Worm (Caenorhabditis elegans): ENCODE measurements around the gene hpo-40.

hpo-40 gene

DNA sequence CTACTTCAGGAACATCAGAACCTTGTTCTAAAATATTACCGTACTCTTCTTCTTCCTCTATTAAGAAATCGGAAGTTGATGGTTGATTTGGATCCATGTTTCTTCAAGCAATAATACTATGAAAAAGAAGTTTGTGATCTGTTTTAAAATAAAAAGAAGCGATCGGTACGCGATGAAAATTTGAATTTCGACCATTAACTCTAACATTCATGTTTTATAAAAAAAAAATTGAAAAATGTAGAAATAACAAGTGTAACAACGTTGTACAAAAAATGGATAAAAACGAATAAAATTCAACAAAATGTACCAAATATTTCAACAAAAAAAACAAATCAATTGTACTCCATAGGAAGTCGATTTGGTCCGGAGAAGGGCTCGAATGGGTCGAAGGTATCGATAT, 2.5 kb upstream of the hpo-40 start, which contains the start of gene tftc-3:
Gene tftc-3 (minus strand): TSS at position 101 of the 400 bp plus-strand sequence.
- TF ChIP-seq attf-3 (GFP tag; conservative IDR thresholded peaks at IDR 0.05) = no peak
- TF ChIP-seq T07F8.4 (tag; optimal IDR thresholded peaks at IDR 0.05) = no peak
- TF ChIP-seq lir-1 (GFP tag; conservative IDR thresholded peaks at IDR 0.05) = no peak

DNA sequence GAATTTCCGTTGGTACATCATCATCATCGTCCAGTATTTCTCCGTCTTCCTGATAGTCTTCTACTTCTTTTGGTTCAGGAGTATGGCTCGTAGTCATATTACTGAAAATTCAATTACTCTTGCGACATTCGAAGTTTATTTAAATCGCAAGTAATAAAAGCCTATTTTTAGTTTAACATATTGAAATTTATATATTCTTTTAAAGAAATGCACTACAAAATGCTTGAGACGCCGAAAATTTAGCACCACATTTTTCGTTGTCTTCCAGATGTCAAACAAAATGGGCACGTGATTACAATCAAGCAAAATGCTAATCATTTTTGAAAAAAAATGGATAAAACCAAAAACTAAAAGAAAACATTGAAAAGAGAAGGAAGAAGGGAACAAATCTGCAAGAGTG, 700 bp upstream of the hpo-40 start, which contains the start of gene zhit-3:
Gene zhit-3 (minus strand): TSS at position 101 of the 400 bp plus-strand sequence.
- no peak for TF ChIP-seq bed-2 (GFP tag; IDR thresholded peaks at IDR 0.05)
- no peak for TF ChIP-seq hmg-20 (GFP tag; IDR thresholded peaks at IDR 0.05)
- no peak for TF ChIP-seq repo-1 (tag; optimal IDR thresholded peaks at IDR 0.05)
- no peak for TF ChIP-seq let-607 (tag; optimal IDR thresholded peaks at IDR 0.05)
- TF ChIP-seq madf-10 (tag; optimal IDR thresholded peaks at IDR 0.05) = no peak
- no peak for TF ChIP-seq ztf-18 (tag; optimal IDR thresholded peaks at IDR 0.05)
- no peak for TF ChIP-seq snpc-1.1 (tag; optimal IDR thresholded peaks at IDR 0.05; ENCODE audit: insufficient read depth)
- TF ChIP-seq B0019.2 (GFP tag; conservative IDR thresholded peaks at IDR 0.05) = no peak
- TF ChIP-seq aptf-2 (GFP tag; conservative IDR thresholded peaks at IDR 0.05) = no peak
- no peak for TF ChIP-seq B0336.3 (GFP tag; IDR thresholded peaks at IDR 0.05)
- TF ChIP-seq lin-40 (tag; optimal IDR thresholded peaks at IDR 0.05) = no peak
- no peak for TF ChIP-seq hlh-26 (GFP tag; conservative IDR thresholded peaks at IDR 0.05)
- no peak for TF ChIP-seq lag-1 (GFP tag; IDR thresholded peaks at IDR 0.05)
- no peak for TF ChIP-seq ztf-3 (GFP tag; optimal IDR thresholded peaks at IDR 0.05)
- TF ChIP-seq Y56A3A.18 (GFP tag; IDR thresholded peaks at IDR 0.05) = no peak
- TF ChIP-seq tbp1 (GFP tag; optimal IDR thresholded peaks at IDR 0.05) = no peak
- no peak for TF ChIP-seq T07F8.4 (tag; optimal IDR thresholded peaks at IDR 0.05)

ce11 chrV:10216724-10217123, 4.0 kb downstream of the hpo-40 start, which contains the start of gene ZK856.14:
Gene ZK856.14 (plus strand): TSS chrV:10217024.
- TF ChIP-seq B0261.1 (tag; optimal IDR thresholded peaks at IDR 0.05) (no peak), mel-28 (tag; optimal IDR thresholded peaks at IDR 0.05; ENCODE audit: borderline replicate concordance) (no peak), snpc-1.1 (tag; optimal IDR thresholded peaks at IDR 0.05; ENCODE audit: insufficient read depth) (no peak), ekl-4 (GFP tag; IDR thresholded peaks at IDR 0.05) (no peak), F55B11.4 (tag; optimal IDR thresholded peaks at IDR 0.05; ENCODE audit: borderline replicate concordance, insufficient read depth) (no peak), ztf-25 (GFP tag; IDR thresholded peaks at IDR 0.05) (no peak), mes-4 (tag; optimal IDR thresholded peaks at IDR 0.05) (no peak), attf-6 (GFP tag; IDR thresholded peaks at IDR 0.05) (no peak), hlh-12 (tag; optimal IDR thresholded peaks at IDR 0.05) (no peak), F37B4.10 (GFP tag; IDR thresholded peaks at IDR 0.05) (no peak), F10E7.11 (tag; optimal IDR thresholded peaks at IDR 0.05) (no peak)

- TF ChIP-seq nhr-179 (tag; optimal IDR thresholded peaks at IDR 0.05) (no peak), cebp-2 (GFP tag; IDR thresholded peaks at IDR 0.05) (no peak), ztf-28 (GFP tag; IDR thresholded peaks at IDR 0.05) (no peak), somi-1 (GFP tag; optimal IDR thresholded peaks at IDR 0.05) (no peak), tbx-9 (tag; optimal IDR thresholded peaks at IDR 0.05; ENCODE audit: borderline replicate concordance) (no peak), attf-3 (GFP tag; conservative IDR thresholded peaks at IDR 0.05) (no peak), pha-4 (tag; optimal IDR thresholded peaks at IDR 0.05) (no peak), F33H1.4 (GFP tag; IDR thresholded peaks at IDR 0.05) (no peak), lin-26 (GFP tag; IDR thresholded peaks at IDR 0.05) (no peak)
Observed at ce11 chrV:10220605-10221004, 7.9 kb downstream of the hpo-40 start, which contains the start of gene C12D8.13. Gene C12D8.13 (minus strand): TSS chrV:10220705.

All from whole organism, young adult.